Fruit fly (Drosophila melanogaster) whole organism, embryonic: ENCODE results near the gene Pi4KIIalpha.
A peak's percentile ranks its signal among the peaks of the same experiment; 100 is the strongest.

Experiments
- CG10274 ChIP-seq: fragments of 200-800 bp; sonication (Bioruptor generic); optimal IDR thresholded peaks from 3 replicates; lab custom pipeline; 2017; ENCODE audit warnings: missing biosample characterization, mild to moderate bottlenecking, missing genetic modification characterization
- CG11695 ChIP-seq: fragments of 200-800 bp; sonication (Bioruptor generic); IDR thresholded peaks from 3 replicates; pipeline ENCODE4 v1.3.6; 2022; ENCODE audit warnings: missing biosample characterization, missing genetic modification characterization
- CG15011 ChIP-seq: fragments of 200-800 bp; sonication (Bioruptor generic); optimal IDR thresholded peaks from 3 replicates; lab custom pipeline; 2018; ENCODE audit warnings: missing biosample characterization, mild to moderate bottlenecking, missing genetic modification characterization
- CG15479 ChIP-seq: fragments of 200-800 bp; sonication (Bioruptor generic); optimal IDR thresholded peaks from 3 replicates; lab custom pipeline; 2019; ENCODE audit warnings: missing biosample characterization, mild to moderate bottlenecking, missing genetic modification characterization, moderate library complexity
- CG15696 ChIP-seq: fragments of 200-800 bp; sonication (Bioruptor generic); optimal IDR thresholded peaks from 2 replicates; lab custom pipeline; 2019; ENCODE audit warnings: missing biosample characterization, mild to moderate bottlenecking, missing genetic modification characterization, moderate library complexity
- CG32532 ChIP-seq: fragments of 200-800 bp; sonication (Bioruptor generic); IDR thresholded peaks from 2 replicates; pipeline ENCODE4 v1.3.6; 2022; ENCODE audit warnings: missing biosample characterization, missing genetic modification characterization
- CG33213 ChIP-seq: fragments of 200-800 bp; sonication (Bioruptor generic); optimal IDR thresholded peaks from 3 replicates; lab custom pipeline; 2016; ENCODE audit warnings: missing biosample characterization, missing genetic modification characterization
- CG33557 ChIP-seq: fragments of 200-800 bp; sonication (Bioruptor generic); optimal IDR thresholded peaks from 2 replicates; lab custom pipeline; 2019; ENCODE audit warnings: missing biosample characterization, mild to moderate bottlenecking, missing genetic modification characterization, moderate library complexity
- CG34422 ChIP-seq: fragments of 200-800 bp; sonication (Bioruptor generic); IDR thresholded peaks from 3 replicates; pipeline ENCODE4 v1.3.6; 2022; ENCODE audit warnings: missing biosample characterization, missing genetic modification characterization
- CG4707 ChIP-seq: fragments of 200-800 bp; sonication (Bioruptor generic); optimal IDR thresholded peaks from 2 replicates; lab custom pipeline; 2018; ENCODE audit warnings: missing biosample characterization, mild to moderate bottlenecking, missing genetic modification characterization, moderate library complexity
- CG5180 ChIP-seq: fragments of 200-800 bp; sonication (Bioruptor generic); optimal IDR thresholded peaks from 3 replicates; lab custom pipeline; 2017; ENCODE audit warnings: missing biosample characterization, missing genetic modification characterization, mild to moderate bottlenecking, moderate library complexity, missing genetic modification reagents
- CG6854 ChIP-seq: fragments of 200-800 bp; sonication (Bioruptor generic); optimal IDR thresholded peaks from 3 replicates; lab custom pipeline; 2017; ENCODE audit warnings: missing biosample characterization, mild to moderate bottlenecking, missing genetic modification characterization
- CG7556 ChIP-seq: fragments of 200-800 bp; sonication (Bioruptor generic); optimal IDR thresholded peaks from 2 replicates; lab custom pipeline; 2017; ENCODE audit warnings: missing biosample characterization, mild to moderate bottlenecking, missing genetic modification characterization
- CG9727 ChIP-seq: fragments of 200-800 bp; sonication (Bioruptor generic); optimal IDR thresholded peaks from 3 replicates; lab custom pipeline; 2017; ENCODE audit warnings: missing biosample characterization, mild to moderate bottlenecking, missing genetic modification characterization
- CG9932 ChIP-seq: fragments of 200-800 bp; sonication (Bioruptor generic); IDR thresholded peaks from 2 replicates; pipeline ENCODE4 v1.3.6; 2022; ENCODE audit warnings: missing biosample characterization, missing genetic modification characterization
- Deaf1 ChIP-seq: fragments of 200-800 bp; optimal IDR thresholded peaks from 3 replicates; lab custom pipeline; 2019; ENCODE audit warnings: missing biosample characterization, mild to moderate bottlenecking, missing genetic modification characterization, moderate library complexity
- Dll ChIP-seq: fragments of 200-800 bp; sonication (Bioruptor generic); IDR thresholded peaks from 4 replicates; pipeline ENCODE4 v1.3.6; 2022; ENCODE audit warnings: missing biosample characterization, missing genetic modification characterization; ENCODE audit not compliant: partially characterized antibody
- Elba2 ChIP-seq: fragments of 200-800 bp; sonication (Bioruptor generic); optimal IDR thresholded peaks from 3 replicates; lab custom pipeline; 2016; ENCODE audit warnings: missing biosample characterization, missing genetic modification characterization
- Fer1 ChIP-seq: fragments of 200-800 bp; sonication (Bioruptor generic); optimal IDR thresholded peaks from 2 replicates; lab custom pipeline; 2017; ENCODE audit warnings: missing biosample characterization, mild to moderate bottlenecking, missing genetic modification characterization
- H15 ChIP-seq: fragments of 200-800 bp; sonication (Bioruptor generic); IDR thresholded peaks from 3 replicates; pipeline ENCODE4 v1.3.6; 2022; ENCODE audit warnings: missing biosample characterization, missing genetic modification characterization
- Hr51 ChIP-seq, 2 experiments: fragments of 200-800 bp; sonication (Bioruptor generic); optimal IDR thresholded peaks; 2 replicates in 1 of 2; 3 replicates in 1 of 2; lab custom pipeline; 2016 to 2018; ENCODE audit warnings: missing biosample characterization in 2 of 2, missing genetic modification characterization in 2 of 2, mild to moderate bottlenecking in 1 of 2, moderate library complexity in 1 of 2
- Hr78 ChIP-seq, 2 experiments: fragments of 200-800 bp in 1 of 2; fragments of >200 bp in 1 of 2; sonication (Bioruptor generic) in 1 of 2; optimal IDR thresholded peaks; 2 replicates each; lab custom pipeline; 2017 to 2019; ENCODE audit warnings: missing biosample characterization in 2 of 2, missing genetic modification characterization in 2 of 2, mild to moderate bottlenecking in 1 of 2, moderate library complexity in 1 of 2
- Hsf ChIP-seq: fragments of 200-800 bp; sonication (Bioruptor generic); optimal IDR thresholded peaks from 3 replicates; lab custom pipeline; 2016; ENCODE audit warnings: missing biosample characterization, missing genetic modification characterization
- MESR4 ChIP-seq: fragments of 200-800 bp; sonication (Bioruptor generic); optimal IDR thresholded peaks from 2 replicates; lab custom pipeline; 2018; ENCODE audit warnings: missing biosample characterization, mild to moderate bottlenecking, missing genetic modification characterization, moderate library complexity
- NC2α ChIP-seq: fragments of 200-800 bp; sonication (Bioruptor generic); optimal IDR thresholded peaks from 2 replicates; lab custom pipeline; 2016; ENCODE audit warnings: missing biosample characterization, missing genetic modification characterization
- Nf-YA ChIP-seq: fragments of 200-800 bp; sonication (Bioruptor generic); IDR thresholded peaks from 2 replicates; pipeline ENCODE4 v1.3.6; 2022; ENCODE audit warnings: missing biosample characterization, missing genetic modification characterization
- Nf-YC ChIP-seq: fragments of 200-800 bp; optimal IDR thresholded peaks from 3 replicates; lab custom pipeline; 2019; ENCODE audit warnings: missing biosample characterization, mild to moderate bottlenecking, missing genetic modification characterization, moderate library complexity
- Opbp ChIP-seq: fragments of 200-800 bp; sonication (Bioruptor generic); IDR thresholded peaks from 3 replicates; pipeline ENCODE4 v1.3.6; 2022; ENCODE audit warnings: missing biosample characterization, missing genetic modification characterization; ENCODE audit not compliant: partially characterized antibody
- Rfx ChIP-seq: fragments of 200-800 bp; sonication (Bioruptor generic); IDR thresholded peaks from 2 replicates; pipeline ENCODE4 v1.3.6; 2022; ENCODE audit warnings: missing biosample characterization, missing genetic modification characterization
- Ssrp ChIP-seq: fragments of 200-800 bp; sonication (Bioruptor generic); optimal IDR thresholded peaks from 2 replicates; lab custom pipeline; 2018; ENCODE audit warnings: missing biosample characterization, mild to moderate bottlenecking, missing genetic modification characterization, moderate library complexity
- ab ChIP-seq: fragments of 200-800 bp; sonication (Bioruptor generic); optimal IDR thresholded peaks from 2 replicates; lab custom pipeline; 2016; ENCODE audit warnings: missing biosample characterization, missing genetic modification characterization
- ase ChIP-seq: fragments of 200-800 bp; sonication (Bioruptor generic); IDR thresholded peaks from 3 replicates; pipeline ENCODE4 v1.3.6; 2022; ENCODE audit warnings: missing biosample characterization, missing genetic modification characterization
- bab2 ChIP-seq: fragments of 200-800 bp; sonication (Bioruptor generic); optimal IDR thresholded peaks from 2 replicates; lab custom pipeline; 2016; ENCODE audit warnings: missing biosample characterization, missing genetic modification characterization
- bigmax ChIP-seq: fragments of 200-800 bp; sonication (Bioruptor generic); optimal IDR thresholded peaks from 2 replicates; lab custom pipeline; 2018; ENCODE audit warnings: missing biosample characterization, mild to moderate bottlenecking, missing genetic modification characterization
- croc ChIP-seq: fragments of 200-800 bp; sonication (Bioruptor generic); conservative IDR thresholded peaks from 3 replicates; pipeline ENCODE4 v1.3.6; 2022; ENCODE audit warnings: missing biosample characterization, missing genetic modification characterization
- gsb-n ChIP-seq: fragments of 200-800 bp; sonication (Bioruptor generic); optimal IDR thresholded peaks from 3 replicates; lab custom pipeline; 2018; ENCODE audit warnings: missing biosample characterization, mild to moderate bottlenecking, missing genetic modification characterization
- hkb ChIP-seq, 2 experiments: fragments of 200-800 bp in 1 of 2; fragments of >200 bp in 1 of 2; sonication (Bioruptor generic) in 1 of 2; IDR thresholded peaks in 1 of 2; optimal IDR thresholded peaks in 1 of 2; 2 replicates each; pipeline versions ENCODE4 v1.3.6 to Lab custom; 2017 to 2022; ENCODE audit warnings: missing biosample characterization in 1 of 2, missing genetic modification characterization in 1 of 2
- insv ChIP-seq, 2 experiments: fragments of 200-800 bp; sonication (Bioruptor generic); optimal IDR thresholded peaks; 3 replicates each; lab custom pipeline; 2016 to 2018; ENCODE audit warnings: missing biosample characterization in 2 of 2, missing genetic modification characterization in 2 of 2
- lmd ChIP-seq: fragments of 200-800 bp; sonication (Bioruptor generic); IDR thresholded peaks from 2 replicates; pipeline ENCODE4 v1.3.6; 2022; ENCODE audit warnings: missing biosample characterization, missing genetic modification characterization
- lov ChIP-seq, 2 experiments: fragments of 200-800 bp in 1 of 2; fragments of >200 bp in 1 of 2; sonication (Bioruptor generic) in 1 of 2; IDR thresholded peaks in 1 of 2; optimal IDR thresholded peaks in 1 of 2; 2 replicates in 1 of 2; 3 replicates in 1 of 2; pipeline versions ENCODE4 v1.3.6 to Lab custom; 2017 to 2022; ENCODE audit warnings: missing biosample characterization in 1 of 2, missing genetic modification characterization in 1 of 2
- phol ChIP-seq: fragments of 200-800 bp; sonication (Bioruptor generic); optimal IDR thresholded peaks from 3 replicates; lab custom pipeline; 2018; ENCODE audit warnings: missing biosample characterization, mild to moderate bottlenecking, missing genetic modification characterization, moderate library complexity
- sim ChIP-seq: fragments of 200-800 bp; sonication (Bioruptor generic); IDR thresholded peaks from 2 replicates; pipeline ENCODE4 v1.3.6; 2022; ENCODE audit warnings: missing biosample characterization, missing genetic modification characterization
- sna ChIP-seq: fragments of 200-800 bp; sonication (Bioruptor generic); IDR thresholded peaks from 2 replicates; pipeline ENCODE4 v1.3.6; 2022; ENCODE audit warnings: missing biosample characterization, missing genetic modification characterization; ENCODE audit not compliant: partially characterized antibody
- sr ChIP-seq: fragments of 200-800 bp; sonication (Bioruptor generic); IDR thresholded peaks from 3 replicates; pipeline ENCODE4 v1.3.6; 2022; ENCODE audit warnings: missing biosample characterization, missing genetic modification characterization
- vnd ChIP-seq: fragments of 200-800 bp; sonication (Bioruptor generic); IDR thresholded peaks from 3 replicates; pipeline ENCODE4 v1.3.6; 2022; ENCODE audit warnings: missing biosample characterization, missing genetic modification characterization; ENCODE audit not compliant: partially characterized antibody
- yki ChIP-seq: fragments of >200 bp; optimal IDR thresholded peaks from 3 replicates; lab custom pipeline; 2018

Pi4KIIalpha gene

DNA sequence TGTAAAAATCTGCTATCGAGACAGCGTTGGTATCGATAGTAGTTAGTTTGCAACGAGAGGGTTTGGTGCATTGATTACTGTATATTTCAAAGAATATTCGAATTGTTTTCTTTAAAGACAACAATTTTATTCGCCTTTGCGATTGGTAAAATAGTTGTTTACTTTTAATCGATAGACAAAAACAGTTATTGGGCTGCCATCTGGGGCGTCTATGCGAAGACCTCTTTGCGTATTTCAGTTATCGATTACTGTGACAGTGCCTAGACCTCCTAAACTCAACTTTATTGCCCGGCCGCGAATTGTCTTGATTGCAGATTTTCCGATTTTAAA lies 49.6 kb upstream of the Pi4KIIalpha start, which contains the start of gene Atu (continued):
- TF ChIP-seq Opbp (GFP tag; lab: Robert Waterston, UW) (peak; percentile 91), phol (peak; percentile 66)

DNA sequence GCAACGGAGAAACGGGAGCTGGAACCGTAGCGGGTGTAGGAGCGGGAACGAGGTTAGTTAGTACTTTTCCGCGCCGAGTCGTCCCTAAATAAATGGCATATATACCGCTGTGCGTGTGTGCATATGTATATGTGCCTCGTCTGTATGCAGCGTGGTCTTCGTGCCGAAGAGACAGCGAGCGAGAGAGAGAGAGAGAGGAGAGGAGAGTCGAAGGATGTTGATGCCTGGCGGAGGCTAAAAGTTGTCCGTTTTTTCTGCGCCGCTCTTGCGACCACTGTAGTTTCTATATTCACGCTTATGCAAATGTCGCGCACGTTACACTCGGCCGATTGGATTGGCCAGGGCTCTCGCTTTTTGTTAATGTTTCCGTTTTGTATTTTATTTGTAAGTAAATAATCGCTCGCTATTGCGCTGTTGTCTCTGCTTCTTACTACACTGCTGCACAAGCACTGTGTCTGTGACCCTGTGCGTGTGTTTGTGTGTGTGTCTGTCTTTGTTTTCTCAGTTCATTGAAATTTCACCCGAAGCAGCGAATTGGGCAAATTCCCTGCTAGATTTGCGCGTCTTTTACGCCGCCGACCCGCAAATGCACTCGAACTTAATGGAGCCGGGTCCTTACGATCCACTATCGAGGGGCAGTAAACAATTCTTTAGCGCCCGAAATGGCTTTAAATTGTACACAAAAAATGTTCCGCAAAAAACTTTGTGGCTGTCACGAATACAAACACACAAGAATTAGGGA lies 49.1 kb upstream of the Pi4KIIalpha start, which contains the start of gene Rga:
Gene Rga, minus strand, starts transcription at position 741 of the 742 bp plus-strand sequence.
- TF ChIP-seq CG34422 (peak; percentile 6; the same call in 1 of the 3 replicates), MESR4 (peak; percentile 91), bigmax (GFP tag; lab: Kevin White, UChicago) (no peak), hkb (optimal IDR thresholded peaks at IDR 0.05; lab: Kevin White, UChicago) (no peak), hkb (GFP tag; IDR thresholded peaks at IDR 0.05; lab: Robert Waterston, UW) (no peak), CG6854 (GFP tag; lab: Kevin White, UChicago) (peak; percentile 6), Deaf1 (tag; lab: Kevin White, UChicago) (peak; percentile 83), vnd (no peak), CG15011 (GFP tag; lab: Kevin White, UChicago) (no peak), lov (optimal IDR thresholded peaks at IDR 0.05; lab: Kevin White, UChicago) (no peak), lov (GFP tag; IDR thresholded peaks at IDR 0.05; lab: Robert Waterston, UW) (no peak), CG7556 (peak; percentile 5), CG4707 (GFP tag; lab: Kevin White, UChicago) (no peak), ab (GFP tag; lab: Kevin White, UChicago) (no peak), Fer1 (GFP tag; lab: Kevin White, UChicago) (peak; percentile 20), bab2 (GFP tag; lab: Kevin White, UChicago) (no peak), CG9727 (peak; percentile 42), Rfx (GFP tag; lab: Robert Waterston, UW) (no peak), H15 (GFP tag; lab: Robert Waterston, UW) (no peak), insv (GFP tag; optimal IDR thresholded peaks at IDR 0.05; lab: Kevin White, UChicago) (peak in 1 of 2 experiments; percentile 36), CG10274 (GFP tag; lab: Kevin White, UChicago) (no peak), CG33213 (GFP tag; lab: Kevin White, UChicago) (no peak), ase (no peak), Dll (GFP tag; lab: Robert Waterston, UW) (no peak), phol (no peak), Ssrp (tag; lab: Kevin White, UChicago) (no peak), sr (GFP tag; lab: Robert Waterston, UW) (no peak), Hr51 (GFP tag; optimal IDR thresholded peaks at IDR 0.05; lab: Kevin White, UChicago) (no peak), Nf-YC (tag; lab: Kevin White, UChicago) (no peak), yki (lab: Kevin White, UChicago) (no peak), NC2α (GFP tag; lab: Kevin White, UChicago) (no peak), sna (GFP tag; lab: Robert Waterston, UW) (no peak), lmd (GFP tag; lab: Robert Waterston, UW) (no peak), CG5180 (GFP tag; lab: Kevin White, UChicago) (no peak), Elba2 (GFP tag; lab: Kevin White, UChicago) (no peak), CG32532 (GFP tag; lab: Robert Waterston, UW) (0 out of 2 replicates have a peak, but pooled peaks have one; percentile 16), CG15696 (no peak), sim (GFP tag; lab: Robert Waterston, UW) (no peak), CG15479 (peak; percentile 99), Hsf (GFP tag; lab: Kevin White, UChicago) (no peak), Hr78 (GFP tag; optimal IDR thresholded peaks at IDR 0.05; lab: Kevin White, UChicago) (peak in 1 of 2 experiments; percentile 63), CG33557 (no peak), croc (no peak), CG9932 (GFP tag; lab: Robert Waterston, UW) (no peak), Nf-YA (GFP tag; lab: Robert Waterston, UW) (no peak), gsb-n (tag; lab: Kevin White, UChicago) (no peak), CG11695 (GFP tag; lab: Robert Waterston, UW) (peak; percentile 79)
